Worm (Caenorhabditis elegans): ENCODE data around the gene C03B1.6.

DNA sequence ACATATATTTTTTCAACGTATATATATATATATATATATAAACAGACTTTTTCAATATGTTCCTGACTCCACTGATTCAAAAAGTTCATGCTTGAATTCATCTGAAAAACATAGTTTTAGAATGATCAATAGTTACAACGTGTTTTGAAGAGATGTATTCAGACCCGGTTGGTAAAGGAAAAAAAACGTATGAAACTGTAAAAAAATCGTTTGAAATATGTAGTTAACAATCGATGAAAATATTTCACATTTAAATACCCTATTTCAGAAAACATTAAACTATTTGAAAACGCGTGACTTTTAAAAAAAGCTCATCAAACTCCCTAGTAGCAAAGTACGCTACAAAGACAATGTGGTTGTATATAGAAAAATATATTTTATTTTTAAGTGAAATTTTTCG is 10.5 kb downstream of the C03B1.6 start, which contains the start of gene C03B1.14:
- TF ChIP-seq him-1 (tag; optimal IDR thresholded peaks at IDR 0.05) (no peak), W03F9.2 (tag; optimal IDR thresholded peaks at IDR 0.05) (no peak), dao-5 (tag; optimal IDR thresholded peaks at IDR 0.05) (no peak)

Data from whole organism, L4/young adult.